Worm (Caenorhabditis elegans) whole organism, late embryonic: ENCODE measurements around the gene T05H4.15.

ENCODE experiments used
- C08G9.2 ChIP-seq: sonication (generic microtip); optimal IDR thresholded peaks from 2 replicates; lab custom pipeline; 2016; ENCODE audit warnings: mild to moderate bottlenecking, missing genetic modification characterization, moderate library complexity, missing compliant biosample characterization
- elt-2 ChIP-seq: sonication (generic microtip); optimal IDR thresholded peaks from 2 replicates; lab custom pipeline; 2016; ENCODE audit warnings: missing genetic modification reagents, missing genetic modification characterization, missing compliant biosample characterization
- ets-4 ChIP-seq: sonication (generic microtip); optimal IDR thresholded peaks from 2 replicates; lab custom pipeline; 2016; ENCODE audit warnings: missing genetic modification characterization, missing compliant biosample characterization
- nhr-11 ChIP-seq: fragments of 150-350 bp; optimal IDR thresholded peaks from 2 replicates; lab custom pipeline; 2014; ENCODE audit warnings: missing biosample characterization, missing genetic modification characterization
- pha-2 ChIP-seq: sonication (generic microtip); optimal IDR thresholded peaks from 2 replicates; lab custom pipeline; 2017; ENCODE audit warnings: mild to moderate bottlenecking, missing genetic modification characterization, missing compliant biosample characterization

- TF ChIP-seq pha-2 (tag; lab: Kevin White, UChicago) = no peak
- no peak for TF ChIP-seq nhr-11 (tag; lab: Kevin White, UChicago)
- no peak for TF ChIP-seq C08G9.2 (tag; lab: Kevin White, UChicago)
- TF ChIP-seq ets-4 (tag; lab: Kevin White, UChicago) = no peak
- no peak for TF ChIP-seq elt-2
These were observed 26.2 kb upstream of the T05H4.15 start for ce11 chrV:6467676-6468075.
